Worm (Caenorhabditis elegans) whole organism, L3 larva: ENCODE data around the gene C05E11.2.
A peak's percentile ranks its signal among the peaks of the same experiment; 100 is the strongest.

Experiments
- ZK546.5 ChIP-seq: sonication (generic microtip); optimal IDR thresholded peaks from 2 replicates; lab custom pipeline; 2017; ENCODE audit warnings: missing biosample characterization, missing genetic modification characterization
- aly-2 ChIP-seq: fragments of 150-350 bp; optimal IDR thresholded peaks from 2 replicates; lab custom pipeline; 2014; ENCODE audit warnings: missing biosample characterization, missing genetic modification characterization
- ceh-16 ChIP-seq: sonication (generic microtip); optimal IDR thresholded peaks from 2 replicates; lab custom pipeline; 2017; ENCODE audit warnings: missing biosample characterization, missing genetic modification characterization
- ceh-28 ChIP-seq: fragments of 150-350 bp; optimal IDR thresholded peaks from 2 replicates; lab custom pipeline; 2014; ENCODE audit warnings: missing biosample characterization, missing genetic modification reagents, missing genetic modification characterization
- ceh-82 ChIP-seq: fragments of 150-350 bp; optimal IDR thresholded peaks from 2 replicates; lab custom pipeline; 2014; ENCODE audit warnings: missing biosample characterization, missing genetic modification characterization
- ceh-9 ChIP-seq: sonication (generic microtip); optimal IDR thresholded peaks from 2 replicates; lab custom pipeline; 2018; ENCODE audit warnings: missing biosample characterization, missing genetic modification characterization
- daf-12 ChIP-seq: fragments of 150-350 bp; optimal IDR thresholded peaks from 2 replicates; lab custom pipeline; 2014; ENCODE audit warnings: missing biosample characterization, missing genetic modification reagents, missing genetic modification characterization
- egl-5 ChIP-seq: fragments of 150-350 bp; optimal IDR thresholded peaks from 2 replicates; lab custom pipeline; 2017; ENCODE audit warnings: missing biosample characterization, missing genetic modification reagents, missing genetic modification characterization, inconsistent platforms
- elt-1 ChIP-seq: fragments of 150-350 bp; optimal IDR thresholded peaks from 2 replicates; lab custom pipeline; 2014; ENCODE audit warnings: missing biosample characterization, missing genetic modification characterization
- elt-2 ChIP-seq: sonication (generic microtip); optimal IDR thresholded peaks from 2 replicates; lab custom pipeline; 2016; ENCODE audit warnings: missing genetic modification reagents, mild to moderate bottlenecking, missing genetic modification characterization, missing compliant biosample characterization
- elt-3 ChIP-seq, 3 experiments: fragments of 150-350 bp in 1 of 3; sonication (generic microtip) in 2 of 3; optimal IDR thresholded peaks; 2 replicates in 2 of 3; 4 replicates in 1 of 3; lab custom pipeline; 2014 to 2017; ENCODE audit warnings: missing biosample characterization in 3 of 3, missing genetic modification characterization in 3 of 3
- fos-1 ChIP-seq: fragments of 150-350 bp; optimal IDR thresholded peaks from 2 replicates; lab custom pipeline; 2014; ENCODE audit warnings: missing biosample characterization, missing genetic modification characterization
- hmg-11 ChIP-seq: sonication (generic microtip); optimal IDR thresholded peaks from 2 replicates; lab custom pipeline; 2016; ENCODE audit warnings: missing genetic modification characterization, missing compliant biosample characterization
- lin-15B ChIP-seq: fragments of 150-350 bp; optimal IDR thresholded peaks from 2 replicates; lab custom pipeline; 2014; ENCODE audit warnings: missing biosample characterization, missing genetic modification characterization
- lin-39 ChIP-seq: fragments of 150-350 bp; optimal IDR thresholded peaks from 2 replicates; lab custom pipeline; 2018; ENCODE audit warnings: missing biosample characterization, missing genetic modification reagents, missing genetic modification characterization
- mdl-1 ChIP-seq: fragments of 150-350 bp; optimal IDR thresholded peaks from 2 replicates; lab custom pipeline; 2014; ENCODE audit warnings: missing biosample characterization, missing genetic modification characterization
- mml-1 ChIP-seq: fragments of 150-350 bp; sonication (generic microtip); optimal IDR thresholded peaks from 3 replicates; lab custom pipeline; 2014; ENCODE audit warnings: missing biosample characterization, missing genetic modification characterization
- nfya-1 ChIP-seq: sonication (generic microtip); optimal IDR thresholded peaks from 2 replicates; lab custom pipeline; 2017; ENCODE audit warnings: missing genetic modification characterization, mild to moderate bottlenecking, missing compliant biosample characterization, antibody characterized with exemption, moderate library complexity; ENCODE audit not compliant: insufficient read depth
- nhr-11 ChIP-seq: fragments of 150-350 bp; optimal IDR thresholded peaks from 2 replicates; lab custom pipeline; 2014; ENCODE audit warnings: missing biosample characterization, missing genetic modification characterization
- nhr-12 ChIP-seq: fragments of 150-350 bp; optimal IDR thresholded peaks from 2 replicates; lab custom pipeline; 2014; ENCODE audit warnings: missing biosample characterization, missing genetic modification characterization
- nhr-23 ChIP-seq: fragments of 150-350 bp; optimal IDR thresholded peaks from 2 replicates; lab custom pipeline; 2014; ENCODE audit warnings: missing biosample characterization, missing genetic modification reagents, missing genetic modification characterization
- nhr-237 ChIP-seq: fragments of 150-350 bp; optimal IDR thresholded peaks from 2 replicates; lab custom pipeline; 2014; ENCODE audit warnings: missing biosample characterization, missing genetic modification characterization
- nhr-25 ChIP-seq: sonication (generic microtip); optimal IDR thresholded peaks from 2 replicates; lab custom pipeline; 2017; ENCODE audit warnings: missing biosample characterization, missing genetic modification characterization
- nhr-43 ChIP-seq: sonication (generic microtip); optimal IDR thresholded peaks from 2 replicates; lab custom pipeline; 2016; ENCODE audit warnings: mild to moderate bottlenecking, missing genetic modification characterization, missing compliant biosample characterization; ENCODE audit not compliant: poor library complexity, severe bottlenecking
- nhr-77 ChIP-seq: fragments of 150-350 bp; optimal IDR thresholded peaks from 2 replicates; lab custom pipeline; 2014; ENCODE audit warnings: missing biosample characterization, missing genetic modification characterization
- pha-4 ChIP-seq: fragments of 150-350 bp; optimal IDR thresholded peaks from 2 replicates; lab custom pipeline; 2014; ENCODE audit warnings: missing biosample characterization, missing genetic modification reagents, missing genetic modification characterization
- sea-2 ChIP-seq: fragments of 150-350 bp; sonication (generic microtip); optimal IDR thresholded peaks from 4 replicates; lab custom pipeline; 2014; ENCODE audit warnings: missing biosample characterization, missing genetic modification reagents, missing genetic modification characterization
- skn-1 ChIP-seq: fragments of 150-350 bp; optimal IDR thresholded peaks from 2 replicates; lab custom pipeline; 2014; ENCODE audit warnings: missing biosample characterization, missing genetic modification characterization
- snpc-4 ChIP-seq: fragments of 150-350 bp; optimal IDR thresholded peaks from 2 replicates; lab custom pipeline; 2014; ENCODE audit warnings: missing biosample characterization, missing genetic modification characterization
- unc-39 ChIP-seq: sonication (generic microtip); optimal IDR thresholded peaks from 4 replicates; lab custom pipeline; 2017; ENCODE audit warnings: missing biosample characterization, missing genetic modification characterization
- unc-62 ChIP-seq: fragments of 150-350 bp; sonication (generic microtip); optimal IDR thresholded peaks from 4 replicates; lab custom pipeline; 2014; ENCODE audit warnings: missing biosample characterization, missing genetic modification reagents, missing genetic modification characterization
- zag-1 ChIP-seq: fragments of 150-350 bp; optimal IDR thresholded peaks from 2 replicates; lab custom pipeline; 2014; ENCODE audit warnings: missing biosample characterization, missing genetic modification characterization
- ztf-4 ChIP-seq: fragments of 150-350 bp; optimal IDR thresholded peaks from 2 replicates; lab custom pipeline; 2014; ENCODE audit warnings: missing biosample characterization, missing genetic modification characterization

The C05E11.2 gene

DNA sequence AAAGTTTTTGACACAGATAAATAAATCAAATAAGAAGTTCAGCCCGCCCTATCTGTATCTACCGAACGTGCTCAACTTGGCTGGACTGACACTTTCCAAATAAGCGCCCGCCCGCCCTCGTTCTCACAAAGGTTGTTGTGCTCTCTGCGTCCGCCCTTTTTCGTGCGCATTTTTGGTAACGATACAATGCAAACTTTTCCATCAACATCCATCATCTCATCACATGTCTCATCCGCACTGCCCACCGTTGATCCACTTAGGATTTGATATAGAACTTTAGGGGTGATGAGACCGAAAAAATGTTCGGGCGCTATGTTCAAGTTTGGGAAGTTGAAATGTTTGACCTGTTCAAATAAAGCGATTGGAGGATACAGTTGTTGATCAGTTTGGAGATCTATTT is 1.1 kb upstream of the C05E11.2 start, which contains the start of gene C05E11.7:
C05E11.7 (minus strand) TSS at position 101 of the 400 bp plus-strand sequence.
- TF ChIP-seq skn-1 (no peak), zag-1 (tag; lab: Kevin White, UChicago) (no peak), mml-1 (tag; lab: Kevin White, UChicago) (no peak), nhr-25 (tag; lab: Kevin White, UChicago) (no peak), nhr-11 (tag; lab: Kevin White, UChicago) (no peak), nhr-77 (tag; lab: Kevin White, UChicago) (no peak), ceh-9 (tag; lab: Kevin White, UChicago) (no peak), aly-2 (tag; lab: Kevin White, UChicago) (no peak), unc-39 (tag; lab: Kevin White, UChicago) (no peak), unc-62 (GFP tag; lab: Kevin White, UChicago) (no peak), elt-2 (tag; lab: Kevin White, UChicago) (no peak), nhr-12 (tag; lab: Kevin White, UChicago) (no peak), egl-5 (no peak), ceh-16 (tag; lab: Kevin White, UChicago) (no peak), hmg-11 (no peak)

DNA sequence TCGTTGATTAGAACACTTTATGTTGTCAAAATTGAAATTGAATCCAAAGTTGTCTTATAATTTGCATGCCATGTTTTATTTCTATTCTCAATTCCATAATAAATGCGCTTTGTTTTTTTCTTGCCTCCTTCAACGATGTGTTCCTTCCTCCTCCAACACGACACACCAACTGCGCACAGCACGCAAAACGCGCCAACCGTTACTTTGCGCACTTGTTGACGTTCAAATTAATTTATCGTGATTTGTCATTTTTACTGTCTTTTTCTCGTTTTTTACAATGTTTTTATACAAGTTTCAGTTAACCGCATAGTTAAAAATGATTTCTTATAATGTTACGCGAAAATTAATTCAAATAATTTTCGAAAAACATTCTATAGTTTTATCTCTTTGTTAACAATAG is 1.2 kb downstream of the C05E11.2 start:
- TF ChIP-seq pha-4 (tag; lab: Kevin White, UChicago) (peak; percentile 61), elt-3 (tag; optimal IDR thresholded peaks at IDR 0.05; lab: Kevin White, UChicago) (no peak), ztf-4 (tag; lab: Kevin White, UChicago) (no peak), ceh-28 (peak; percentile 2), ceh-82 (tag; lab: Kevin White, UChicago) (no peak), egl-5 (peak; percentile 13), hmg-11 (peak; percentile 55), elt-2 (tag; lab: Kevin White, UChicago) (peak; percentile 12), nfya-1 (tag; lab: Kevin White, UChicago) (peak; percentile 54), nhr-25 (tag; lab: Kevin White, UChicago) (peak; percentile 59), lin-15B (tag; lab: Kevin White, UChicago) (peak; percentile 44), nhr-23 (tag; lab: Kevin White, UChicago) (peak; percentile 53)

DNA sequence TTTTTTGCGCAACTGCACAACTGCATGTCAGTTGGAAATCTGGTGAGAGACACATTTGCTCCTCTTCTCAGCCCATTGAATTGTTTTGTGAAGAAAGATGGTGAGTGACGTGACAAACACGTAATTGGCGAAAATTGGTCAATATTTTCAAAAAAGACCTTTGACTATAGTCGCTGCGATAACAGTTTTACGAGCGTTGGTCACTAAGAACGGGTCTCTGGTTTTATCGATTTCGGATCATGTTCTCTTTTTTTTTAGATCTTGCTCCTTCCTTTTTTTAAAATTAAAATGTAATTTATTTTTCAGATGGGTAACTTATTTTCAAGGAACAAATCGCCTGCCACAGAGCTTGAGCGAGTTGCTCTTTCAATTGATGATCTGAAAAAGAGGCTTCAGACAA is 1.7 kb downstream of the C05E11.2 start, which contains the start of gene lnp-1:
lnp-1 (plus strand) TSS at position 301 of the 400 bp plus-strand sequence.
- no peak for TF ChIP-seq sea-2 (GFP tag; lab: Kevin White, UChicago)
- TF ChIP-seq ceh-28 = no peak
- no peak for TF ChIP-seq mml-1 (tag; lab: Kevin White, UChicago)
- TF ChIP-seq snpc-4 (tag; lab: Kevin White, UChicago) = no peak
- no peak for TF ChIP-seq ceh-16 (tag; lab: Kevin White, UChicago)
- no peak for TF ChIP-seq egl-5
- no peak for TF ChIP-seq skn-1
- no peak for TF ChIP-seq ztf-4 (tag; lab: Kevin White, UChicago)
- TF ChIP-seq nhr-77 (tag; lab: Kevin White, UChicago) = no peak
- TF ChIP-seq nhr-237 (tag; lab: Kevin White, UChicago) = no peak
- TF ChIP-seq aly-2 (tag; lab: Kevin White, UChicago) = no peak

DNA sequence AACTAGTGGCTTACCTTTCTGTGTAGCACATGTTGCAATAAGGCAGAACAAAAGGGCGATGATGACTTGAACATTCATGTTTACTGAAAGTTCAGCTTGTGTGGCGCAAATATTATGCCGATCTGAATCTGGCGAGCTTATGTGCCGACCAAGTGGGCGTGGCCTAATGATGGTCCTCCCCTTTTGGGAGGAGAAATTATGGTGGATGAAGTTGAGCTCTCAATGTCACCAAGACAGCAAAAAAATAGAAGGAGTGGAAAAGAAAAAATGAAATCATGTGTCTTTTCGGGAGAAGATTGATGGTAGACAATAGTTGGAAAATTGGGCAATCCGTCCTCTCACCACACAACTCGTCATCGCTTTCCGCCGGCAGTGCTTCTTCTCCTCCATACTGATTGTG is 5.5 kb downstream of the C05E11.2 start, which contains the start of gene flp-12:
flp-12 (minus strand) TSS at position 101 of the 400 bp plus-strand sequence.
- TF ChIP-seq elt-1 (tag; lab: Kevin White, UChicago) = no peak
- peak; percentile 23 for TF ChIP-seq lin-39

DNA sequence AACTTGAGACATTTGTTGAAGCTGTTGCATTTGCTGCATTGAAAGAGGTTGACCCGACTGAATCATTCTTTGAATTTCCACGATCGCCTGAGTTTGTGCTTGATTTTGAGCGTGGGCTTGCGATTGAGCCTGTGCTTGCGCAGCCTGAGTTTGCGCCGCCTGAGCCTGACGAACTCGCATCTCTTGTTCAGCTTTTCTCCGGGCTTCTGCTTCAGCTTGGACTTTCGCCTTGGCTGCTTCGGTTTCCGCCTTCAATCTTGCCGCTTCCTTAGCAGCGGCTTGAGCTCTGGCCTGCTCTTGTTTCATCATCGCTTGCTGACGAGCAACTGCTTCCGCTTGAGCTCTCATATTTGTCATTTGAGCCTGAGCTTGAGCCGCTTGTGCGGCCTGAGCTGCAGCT is 10.7 kb downstream of the C05E11.2 start:
- TF ChIP-seq nhr-12 (tag; lab: Kevin White, UChicago) = no peak
- no peak for TF ChIP-seq hmg-11
- TF ChIP-seq unc-39 (tag; lab: Kevin White, UChicago) = no peak
- TF ChIP-seq sea-2 (GFP tag; lab: Kevin White, UChicago) = no peak
- no peak for TF ChIP-seq elt-1 (tag; lab: Kevin White, UChicago)
- TF ChIP-seq ztf-4 (tag; lab: Kevin White, UChicago) = no peak
- no peak for TF ChIP-seq daf-12
- TF ChIP-seq nhr-43 = no peak
- TF ChIP-seq mdl-1 (tag; lab: Kevin White, UChicago) = no peak
- TF ChIP-seq fos-1 (tag; lab: Kevin White, UChicago) = no peak
- no peak for TF ChIP-seq ZK546.5 (tag; lab: Kevin White, UChicago)
